Worm (Caenorhabditis elegans) whole organism, L2 larva: ENCODE data around the gene C24B9.3.

Experiments used
- C34F6.9 ChIP-seq: fragments of 150-350 bp; optimal IDR thresholded peaks from 2 replicates; lab custom pipeline; 2014; ENCODE audit warnings: missing biosample characterization, missing genetic modification characterization
- Y55F3AM.14 ChIP-seq: fragments of 200-800 bp; sonication (Bioruptor generic); optimal IDR thresholded peaks from 2 replicates; lab custom pipeline; 2018; ENCODE audit warnings: mild to moderate bottlenecking, missing genetic modification characterization, missing compliant biosample characterization
- aly-2 ChIP-seq: fragments of 150-350 bp; optimal IDR thresholded peaks from 2 replicates; lab custom pipeline; 2014; ENCODE audit warnings: missing biosample characterization, missing genetic modification characterization
- ama-1 ChIP-seq: fragments of 150-350 bp; optimal IDR thresholded peaks from 2 replicates; lab custom pipeline; 2018; ENCODE audit warnings: inconsistent platforms
- blmp-1 ChIP-seq: sonication (generic microtip); optimal IDR thresholded peaks from 2 replicates; lab custom pipeline; 2017; ENCODE audit warnings: missing genetic modification characterization, mild to moderate bottlenecking, missing compliant biosample characterization, antibody characterized with exemption, moderate library complexity; ENCODE audit not compliant: insufficient read depth
- ceh-16 ChIP-seq: fragments of 150-350 bp; optimal IDR thresholded peaks from 2 replicates; lab custom pipeline; 2014; ENCODE audit warnings: missing biosample characterization, missing genetic modification characterization
- ceh-82 ChIP-seq: fragments of 150-350 bp; optimal IDR thresholded peaks from 2 replicates; lab custom pipeline; 2014; ENCODE audit warnings: missing biosample characterization, missing genetic modification characterization
- elt-1 ChIP-seq: fragments of 150-350 bp; optimal IDR thresholded peaks from 2 replicates; lab custom pipeline; 2014; ENCODE audit warnings: missing biosample characterization, missing genetic modification characterization
- elt-3 ChIP-seq: sonication (generic microtip); optimal IDR thresholded peaks from 2 replicates; lab custom pipeline; 2017; ENCODE audit warnings: missing biosample characterization, missing genetic modification characterization
- fos-1 ChIP-seq: fragments of 150-350 bp; optimal IDR thresholded peaks from 2 replicates; lab custom pipeline; 2014; ENCODE audit warnings: missing biosample characterization, missing genetic modification characterization
- gmeb-1 ChIP-seq: fragments of 150-350 bp; optimal IDR thresholded peaks from 2 replicates; lab custom pipeline; 2014; ENCODE audit warnings: missing biosample characterization, missing genetic modification characterization
- lin-11 ChIP-seq: fragments of 150-350 bp; sonication (generic microtip); optimal IDR thresholded peaks from 2 replicates; lab custom pipeline; 2014; ENCODE audit warnings: missing biosample characterization, missing genetic modification characterization, inconsistent platforms, mixed read lengths
- lin-13 ChIP-seq: fragments of 150-350 bp; optimal IDR thresholded peaks from 2 replicates; lab custom pipeline; 2014; ENCODE audit warnings: missing biosample characterization, missing genetic modification reagents, missing genetic modification characterization
- lin-39 ChIP-seq: fragments of 150-350 bp; optimal IDR thresholded peaks from 2 replicates; lab custom pipeline; 2014; ENCODE audit warnings: missing biosample characterization, missing genetic modification reagents, missing genetic modification characterization
- mab-5 ChIP-seq: fragments of 150-350 bp; optimal IDR thresholded peaks from 2 replicates; lab custom pipeline; 2014; ENCODE audit warnings: missing biosample characterization, missing genetic modification characterization
- mdl-1 ChIP-seq, 2 experiments: fragments of 150-350 bp in 1 of 2; sonication (generic microtip) in 1 of 2; optimal IDR thresholded peaks; 2 replicates each; lab custom pipeline; 2017; ENCODE audit warnings: missing biosample characterization in 2 of 2, missing genetic modification characterization in 2 of 2
- nhr-10 ChIP-seq: sonication (generic microtip); optimal IDR thresholded peaks from 2 replicates; lab custom pipeline; 2017; ENCODE audit warnings: missing biosample characterization, missing genetic modification characterization
- nhr-12 ChIP-seq: fragments of 150-350 bp; optimal IDR thresholded peaks from 2 replicates; lab custom pipeline; 2014; ENCODE audit warnings: missing biosample characterization, missing genetic modification characterization
- nhr-129 ChIP-seq: fragments of 150-350 bp; optimal IDR thresholded peaks from 2 replicates; lab custom pipeline; 2014; ENCODE audit warnings: missing biosample characterization, missing genetic modification characterization
- nhr-23 ChIP-seq: fragments of 150-350 bp; optimal IDR thresholded peaks from 2 replicates; lab custom pipeline; 2014; ENCODE audit warnings: missing biosample characterization, missing genetic modification reagents, missing genetic modification characterization
- nhr-6 ChIP-seq: fragments of 150-350 bp; optimal IDR thresholded peaks from 2 replicates; lab custom pipeline; 2014; ENCODE audit warnings: missing biosample characterization, missing genetic modification characterization
- nhr-77 ChIP-seq: fragments of 150-350 bp; optimal IDR thresholded peaks from 2 replicates; lab custom pipeline; 2014; ENCODE audit warnings: missing biosample characterization, missing genetic modification characterization
- sem-4 ChIP-seq: fragments of 150-350 bp; optimal IDR thresholded peaks from 2 replicates; lab custom pipeline; 2014; ENCODE audit warnings: missing biosample characterization, missing genetic modification reagents, missing genetic modification characterization
- skn-1 ChIP-seq: sonication (generic microtip); optimal IDR thresholded peaks from 2 replicates; lab custom pipeline; 2017; ENCODE audit warnings: missing biosample characterization, missing genetic modification characterization
- sma-3 ChIP-seq: sonication (generic microtip); optimal IDR thresholded peaks from 2 replicates; lab custom pipeline; 2016; ENCODE audit warnings: missing genetic modification reagents, missing genetic modification characterization, missing compliant biosample characterization
- sma-9 ChIP-seq, 2 experiments: fragments of 150-350 bp in 1 of 2; sonication (generic microtip) in 1 of 2; optimal IDR thresholded peaks; 2 replicates each; lab custom pipeline; 2014 to 2016; ENCODE audit warnings: missing genetic modification characterization in 2 of 2, mild to moderate bottlenecking in 1 of 2, missing biosample characterization in 1 of 2, missing compliant biosample characterization in 1 of 2, missing genetic modification reagents in 1 of 2, moderate library complexity in 1 of 2
- snpc-4 ChIP-seq: fragments of 150-350 bp; optimal IDR thresholded peaks from 2 replicates; lab custom pipeline; 2014; ENCODE audit warnings: missing biosample characterization, missing genetic modification characterization
- unc-39 ChIP-seq: fragments of 150-350 bp; optimal IDR thresholded peaks from 2 replicates; lab custom pipeline; 2014; ENCODE audit warnings: missing biosample characterization, missing genetic modification characterization
- unc-55 ChIP-seq: fragments of 150-350 bp; sonication (generic microtip); optimal IDR thresholded peaks from 3 replicates; lab custom pipeline; 2014; ENCODE audit warnings: missing biosample characterization, missing genetic modification reagents, missing genetic modification characterization
- unc-62 ChIP-seq: fragments of 150-350 bp; optimal IDR thresholded peaks from 2 replicates; lab custom pipeline; 2014; ENCODE audit warnings: missing biosample characterization, missing genetic modification reagents, missing genetic modification characterization
- zag-1 ChIP-seq: fragments of 150-350 bp; optimal IDR thresholded peaks from 2 replicates; lab custom pipeline; 2014; ENCODE audit warnings: missing biosample characterization, missing genetic modification characterization
- ztf-1 ChIP-seq: fragments of 200-800 bp; sonication (Bioruptor generic); conservative IDR thresholded peaks from 2 replicates; pipeline ENCODE4 v1.3.6; 2022; ENCODE audit warnings: missing genetic modification characterization, missing compliant biosample characterization

The C24B9.3 gene

DNA sequence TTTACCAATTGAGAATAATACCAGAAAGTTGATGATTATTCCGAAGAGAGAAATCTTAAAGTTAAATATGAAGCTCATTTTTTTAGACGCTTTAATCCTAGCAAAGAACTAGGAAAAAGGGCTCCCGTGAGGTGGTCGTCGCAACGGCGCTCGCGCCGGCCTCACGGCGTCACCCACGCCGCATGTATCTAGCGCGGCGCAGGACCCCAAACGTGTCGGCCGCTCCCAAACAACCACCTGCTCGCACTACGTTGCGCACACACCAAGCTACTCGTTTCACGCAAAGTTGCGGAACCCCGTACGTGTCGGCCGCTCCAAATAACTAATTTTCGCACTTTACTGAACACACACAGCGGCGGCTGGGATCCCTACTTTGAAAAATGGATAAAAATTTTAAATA lies 35.0 kb upstream of the C24B9.3 start:
- TF ChIP-seq snpc-4 (tag; lab: Kevin White, UChicago) (no peak), sem-4 (tag; lab: Kevin White, UChicago) (no peak), unc-55 (GFP tag; lab: Kevin White, UChicago) (no peak), sma-3 (GFP tag; lab: Kevin White, UChicago) (no peak)
- TF ChIP-seq, all 48 proteins: peak for 0

- TF ChIP-seq nhr-23 (tag; lab: Kevin White, UChicago) (no peak), unc-55 (GFP tag; lab: Kevin White, UChicago) (no peak), mab-5 (no peak), ceh-82 (tag; lab: Kevin White, UChicago) (no peak), fos-1 (tag; lab: Kevin White, UChicago) (no peak), skn-1 (tag; lab: Kevin White, UChicago) (no peak), lin-11 (tag; lab: Kevin White, UChicago) (no peak), blmp-1 (tag; lab: Kevin White, UChicago) (no peak), unc-62 (no peak), zag-1 (tag; lab: Kevin White, UChicago) (no peak), aly-2 (tag; lab: Kevin White, UChicago) (no peak), ztf-1 (GFP tag; lab: Robert Waterston, UW) (no peak), elt-3 (no peak), gmeb-1 (tag; lab: Kevin White, UChicago) (no peak), lin-13 (GFP tag; lab: Kevin White, UChicago) (no peak), mdl-1 (tag; optimal IDR thresholded peaks at IDR 0.05; lab: Kevin White, UChicago) (no peak), nhr-77 (no peak)
These were observed 30.9 kb upstream of the C24B9.3 start, which contains the start of gene srg-62 for ce11 chrV:2742298-2742697. srg-62 (minus strand) TSS chrV:2742398.

DNA sequence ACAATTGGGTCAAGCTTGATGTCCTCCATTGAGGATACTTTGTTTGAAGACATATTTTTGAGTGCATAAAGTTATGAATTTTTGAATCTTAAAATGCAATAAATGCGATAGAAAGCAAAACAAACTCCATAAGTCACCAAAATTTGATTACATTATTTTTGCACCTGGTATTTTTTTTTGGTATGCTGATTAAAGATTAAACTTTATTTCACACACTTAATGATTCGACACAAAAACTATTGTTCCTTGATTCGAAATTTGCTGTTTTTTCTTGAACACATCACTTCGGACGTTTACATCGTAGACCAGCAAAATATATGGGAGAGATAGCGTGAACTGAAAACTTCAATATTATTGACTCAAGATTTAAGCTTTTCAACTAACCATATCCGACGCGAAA lies 28.8 kb upstream of the C24B9.3 start, which contains the start of gene srg-61:
srg-61 (minus strand) TSS at position 101 of the 400 bp plus-strand sequence.
- no peak for TF ChIP-seq elt-3
- no peak for TF ChIP-seq ceh-16
- TF ChIP-seq Y55F3AM.14 = no peak
- TF ChIP-seq unc-39 (tag; lab: Kevin White, UChicago) = no peak

DNA sequence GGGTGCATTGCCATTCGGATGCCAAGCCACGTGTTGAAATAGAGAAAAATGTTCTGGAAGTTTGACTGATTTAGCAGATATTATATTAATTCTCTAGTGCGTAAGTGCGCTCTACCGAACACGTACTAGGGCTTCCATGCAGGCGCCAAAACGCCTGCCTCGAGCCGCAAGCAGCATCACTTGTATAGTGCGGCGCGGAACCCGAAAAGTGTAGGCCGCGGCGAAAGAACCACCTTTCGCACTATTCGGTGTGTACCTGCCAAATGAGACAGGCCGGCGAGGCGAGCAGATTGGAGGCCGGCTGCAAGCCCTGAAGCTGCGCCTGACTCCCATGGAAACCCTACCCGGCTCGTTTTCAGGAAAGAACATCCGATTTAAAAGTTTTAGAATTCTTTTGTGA lies 28.2 kb upstream of the C24B9.3 start:
- TF ChIP-seq snpc-4 (tag; lab: Kevin White, UChicago) (peak; percentile 8), elt-1 (tag; lab: Kevin White, UChicago) (no peak)
- TF ChIP-seq, all 48 proteins: peak for 1

DNA sequence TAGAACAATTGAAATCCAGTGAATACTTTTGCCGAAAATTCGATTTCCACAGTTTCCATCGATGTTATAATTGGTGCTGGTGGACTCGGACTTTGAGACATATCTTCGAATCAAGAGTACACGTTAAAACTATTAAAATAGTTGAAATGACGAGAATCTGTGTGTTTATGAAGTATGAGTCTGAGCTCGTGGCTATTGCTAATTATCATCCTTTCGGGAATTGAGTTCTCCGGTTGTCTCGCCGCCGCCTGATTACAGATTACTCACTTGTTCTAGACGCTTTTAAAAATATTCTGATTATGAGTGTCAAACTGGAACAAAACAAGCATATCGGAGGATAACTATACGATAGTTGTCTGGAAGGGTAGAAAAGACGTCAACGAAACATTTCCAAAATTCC lies 26.8 kb upstream of the C24B9.3 start, which contains the start of gene srg-56:
srg-56 (minus strand) TSS at position 101 of the 400 bp plus-strand sequence.
- no peak for TF ChIP-seq C34F6.9
- TF ChIP-seq nhr-10 (tag; lab: Kevin White, UChicago) = no peak
- TF ChIP-seq nhr-12 = no peak
- no peak for TF ChIP-seq nhr-6
- no peak for TF ChIP-seq lin-39 (tag; lab: Kevin White, UChicago)
- TF ChIP-seq gmeb-1 (tag; lab: Kevin White, UChicago) = no peak
- no peak for TF ChIP-seq sem-4 (tag; lab: Kevin White, UChicago)
- TF ChIP-seq ama-1 (lab: Kevin White, UChicago) = no peak
- no peak for TF ChIP-seq Y55F3AM.14
- TF ChIP-seq, all 48 proteins: peak for 0

ce11 chrV:2734360-2734759 lies 23.0 kb upstream of the C24B9.3 start, which contains the start of gene srg-57:
srg-57 (minus strand) TSS chrV:2734460.
- TF ChIP-seq nhr-129 (tag; lab: Kevin White, UChicago) = no peak
- TF ChIP-seq skn-1 (tag; lab: Kevin White, UChicago) = no peak
- no peak for TF ChIP-seq sma-9 (GFP tag; optimal IDR thresholded peaks at IDR 0.05; lab: Kevin White, UChicago)
- TF ChIP-seq sma-9 (tag; optimal IDR thresholded peaks at IDR 0.05; lab: Kevin White, UChicago) = no peak
- no peak for TF ChIP-seq elt-1 (tag; lab: Kevin White, UChicago)
- TF ChIP-seq ama-1 (lab: Kevin White, UChicago) = no peak
